Worm (Caenorhabditis elegans): ENCODE data around the gene M163.7.
A peak's percentile ranks its signal among the peaks of the same experiment; 100 is the strongest.

M163.7 gene

ce11 chrX:14424186-14424585 is 40.4 kb upstream of the M163.7 start:
- no peak for TF ChIP-seq K11D2.4 (GFP tag; IDR thresholded peaks at IDR 0.05)
- no peak for TF ChIP-seq snpc-4 (GFP tag; optimal IDR thresholded peaks at IDR 0.05)
- TF ChIP-seq snpc-4 (tag; optimal IDR thresholded peaks at IDR 0.05) = peak in 3 of 4 experiments; percentile 40 to 89 (median 88)
- no peak for TF ChIP-seq atf-7 (tag; optimal IDR thresholded peaks at IDR 0.05)

DNA sequence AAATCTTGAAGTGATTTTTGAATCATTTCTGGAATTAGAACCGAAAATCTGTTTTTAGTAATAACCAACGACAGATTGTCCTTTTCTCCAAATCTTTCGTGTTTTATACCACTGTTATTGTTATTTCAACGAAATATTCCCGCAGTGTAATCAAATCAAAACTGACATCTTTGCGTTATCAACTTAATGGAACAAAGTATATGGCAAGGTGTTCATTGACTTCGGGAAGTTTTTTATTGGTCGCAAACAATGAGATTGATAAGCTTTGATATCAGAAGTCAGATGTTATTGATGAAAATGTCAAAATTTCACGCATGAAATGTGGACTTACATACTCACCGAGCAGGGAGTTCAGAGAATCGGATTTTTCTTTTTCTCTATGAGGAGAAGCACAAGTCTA is 39.9 kb upstream of the M163.7 start, which contains the start of gene F23D12.11:
Gene F23D12.11, minus strand, starts transcription at position 79 of the 400 bp plus-strand sequence.
- no peak for TF ChIP-seq madf-6 (GFP tag; IDR thresholded peaks at IDR 0.05)
- no peak for TF ChIP-seq K11D2.4 (GFP tag; IDR thresholded peaks at IDR 0.05)
- TF ChIP-seq gei-17 (GFP tag; optimal IDR thresholded peaks at IDR 0.05) = no peak
- TF ChIP-seq tbp1 (GFP tag; optimal IDR thresholded peaks at IDR 0.05) = no peak
- TF ChIP-seq lin-40 (tag; optimal IDR thresholded peaks at IDR 0.05) = no peak
- TF ChIP-seq rec-8 (tag; optimal IDR thresholded peaks at IDR 0.05) = no peak
- no peak for TF ChIP-seq cebp-2 (GFP tag; IDR thresholded peaks at IDR 0.05)

DNA sequence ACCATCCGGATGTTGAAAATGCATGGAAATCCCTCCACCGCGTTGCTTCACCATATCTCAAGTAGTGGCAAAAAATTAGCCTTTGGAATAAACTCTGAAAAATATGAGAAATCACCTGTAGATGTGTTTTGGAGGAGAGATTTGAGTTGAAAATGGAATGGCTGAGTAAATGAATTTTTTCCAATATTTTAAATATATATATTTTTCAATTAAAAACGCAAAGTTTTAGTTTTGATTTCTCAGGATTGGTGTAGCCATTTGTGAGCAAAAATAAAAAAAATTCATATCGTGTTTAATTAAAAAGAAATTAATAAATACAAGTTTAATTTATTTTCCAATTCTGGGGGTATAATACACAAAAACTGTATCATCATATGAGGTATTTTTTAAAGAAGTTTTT is 36.6 kb upstream of the M163.7 start, which contains the start of gene F23D12.1:
Gene F23D12.1, minus strand, starts transcription at position 101 of the 400 bp plus-strand sequence.
- TF ChIP-seq hrde-1 (tag; optimal IDR thresholded peaks at IDR 0.05; ENCODE audit: borderline replicate concordance) (no peak), ceh-79 (tag; optimal IDR thresholded peaks at IDR 0.05) (no peak), egl-18 (GFP tag; IDR thresholded peaks at IDR 0.05) (no peak)

DNA sequence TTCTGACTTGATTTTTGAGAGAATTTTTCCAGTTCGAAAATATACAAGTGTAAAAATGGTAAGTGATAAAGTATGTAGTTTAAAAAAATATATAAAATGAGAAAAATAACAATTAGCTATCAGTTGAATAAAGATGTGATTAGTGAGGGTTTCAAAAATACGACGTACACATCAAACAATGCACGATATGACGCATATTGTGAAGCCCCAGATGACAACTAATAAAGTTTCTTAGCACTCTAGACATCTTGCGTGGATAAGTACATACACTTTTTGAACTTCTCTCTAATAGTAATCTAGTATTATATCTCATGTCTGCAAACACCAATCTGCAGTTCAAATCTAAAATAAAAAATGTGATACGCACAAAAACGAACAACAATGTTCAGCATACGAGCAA is 34.2 kb upstream of the M163.7 start:
- TF ChIP-seq F22D6.2 (tag; optimal IDR thresholded peaks at IDR 0.05) (no peak), Y95B8A.8 (GFP tag; IDR thresholded peaks at IDR 0.05) (no peak), sea-2 (GFP tag; IDR thresholded peaks at IDR 0.05) (no peak), lag-1 (GFP tag; IDR thresholded peaks at IDR 0.05) (no peak), dox-1 (GFP tag; IDR thresholded peaks at IDR 0.05) (no peak), Y56A3A.18 (GFP tag; IDR thresholded peaks at IDR 0.05) (no peak), nfya-2 (GFP tag; IDR thresholded peaks at IDR 0.05) (no peak), lin-26 (GFP tag; IDR thresholded peaks at IDR 0.05) (no peak), chd-7 (tag; optimal IDR thresholded peaks at IDR 0.05) (no peak), hrde-1 (tag; optimal IDR thresholded peaks at IDR 0.05; ENCODE audit: borderline replicate concordance) (no peak), ceh-58 (GFP tag; IDR thresholded peaks at IDR 0.05) (no peak), F10E7.11 (tag; optimal IDR thresholded peaks at IDR 0.05) (no peak), zim-3 (tag; optimal IDR thresholded peaks at IDR 0.05) (no peak), lir-1 (GFP tag; conservative IDR thresholded peaks at IDR 0.05) (no peak), hlh-12 (tag; optimal IDR thresholded peaks at IDR 0.05) (no peak), nhr-90 (tag; optimal IDR thresholded peaks at IDR 0.05) (no peak), ceh-100 (GFP tag; IDR thresholded peaks at IDR 0.05) (no peak), ccch-3 (GFP tag; optimal IDR thresholded peaks at IDR 0.05) (no peak)

ce11 chrX:14435648-14436155 is 28.9 kb upstream of the M163.7 start:
- no peak for TF ChIP-seq nfya-1 (tag; optimal IDR thresholded peaks at IDR 0.05; ENCODE audit: borderline replicate concordance, insufficient read depth)
- TF ChIP-seq mxl-1 (tag; optimal IDR thresholded peaks at IDR 0.05) = no peak
- TF ChIP-seq nhr-90 (tag; optimal IDR thresholded peaks at IDR 0.05) = no peak
- TF ChIP-seq ztf-18 (tag; optimal IDR thresholded peaks at IDR 0.05) = peak; percentile 65
